Worm (Caenorhabditis elegans) whole organism, L2 larva: ENCODE data around the gene ZK381.62.

Source experiments
- mbf-1 ChIP-seq: sonication (generic microtip); optimal IDR thresholded peaks from 2 replicates; lab custom pipeline; 2017; ENCODE audit warnings: missing biosample characterization, missing genetic modification characterization
- nhr-12 ChIP-seq: fragments of 150-350 bp; optimal IDR thresholded peaks from 2 replicates; lab custom pipeline; 2014; ENCODE audit warnings: missing biosample characterization, missing genetic modification characterization

Gene ZK381.62

ce11 chrIV:6923070-6923469 lies 48.0 kb downstream of the ZK381.62 start, which contains the start of gene T22D1.1:
T22D1.1 (plus strand) TSS chrIV:6923370.
- TF ChIP-seq mbf-1 (tag; lab: Kevin White, UChicago) (no peak), nhr-12 (tag; lab: Kevin White, UChicago) (no peak)
- TF ChIP-seq, all 48 proteins: peak for 0
